Worm (Caenorhabditis elegans) whole organism, L4 larva: ENCODE data around the gene C46C2.2.

Experiments
- F26F4.8 ChIP-seq: fragments of 200-800 bp; sonication (Bioruptor generic); conservative IDR thresholded peaks from 2 replicates; pipeline ENCODE4 v1.3.6; 2022; ENCODE audit warnings: missing genetic modification characterization, missing compliant biosample characterization
- Y105C5A.15 ChIP-seq: fragments of 200-800 bp; sonication (Bioruptor generic); IDR thresholded peaks from 2 replicates; pipeline ENCODE4 v1.3.6; 2022; ENCODE audit warnings: missing genetic modification characterization, missing compliant biosample characterization
- Y75B8A.6 ChIP-seq: fragments of 200-800 bp; sonication (Bioruptor generic); IDR thresholded peaks from 2 replicates; pipeline ENCODE4 v1.3.6; 2022; ENCODE audit warnings: missing genetic modification reagents, missing genetic modification characterization, missing compliant biosample characterization
- aha-1 ChIP-seq: fragments of 150-350 bp; peaks from one replicate; lab custom pipeline; 2014; ENCODE audit warnings: missing biosample characterization, missing genetic modification characterization
- ama-1 ChIP-seq: fragments of 150-350 bp; optimal IDR thresholded peaks from 2 replicates; lab custom pipeline; 2014; ENCODE audit warnings: inconsistent platforms, mixed read lengths
- ceh-32 ChIP-seq: sonication (generic microtip); optimal IDR thresholded peaks from 2 replicates; lab custom pipeline; 2016; ENCODE audit warnings: mild to moderate bottlenecking, missing genetic modification characterization, missing compliant biosample characterization; ENCODE audit not compliant: poor library complexity
- ceh-62 ChIP-seq: sonication (generic microtip); optimal IDR thresholded peaks from 2 replicates; lab custom pipeline; 2017; ENCODE audit warnings: missing biosample characterization, missing genetic modification characterization
- dmd-6 ChIP-seq: fragments of 200-800 bp; sonication (Bioruptor generic); IDR thresholded peaks from 2 replicates; pipeline ENCODE4 v1.3.6; 2022; ENCODE audit warnings: missing genetic modification reagents, missing genetic modification characterization, missing compliant biosample characterization
- dpl-1 ChIP-seq: fragments of 150-350 bp; optimal IDR thresholded peaks from 2 replicates; lab custom pipeline; 2014; ENCODE audit warnings: missing biosample characterization, missing genetic modification reagents, missing genetic modification characterization
- fos-1 ChIP-seq: fragments of 150-350 bp; optimal IDR thresholded peaks from 2 replicates; lab custom pipeline; 2014; ENCODE audit warnings: missing biosample characterization, missing genetic modification characterization
- hif-1 ChIP-seq, 2 experiments: sonication (generic microtip); optimal IDR thresholded peaks; 2 replicates each; lab custom pipeline; 2016 to 2017; ENCODE audit warnings: missing compliant biosample characterization in 2 of 2, missing genetic modification characterization in 2 of 2, missing genetic modification reagents in 2 of 2, missing genotype in 2 of 2, mild to moderate bottlenecking in 1 of 2
- jun-1 ChIP-seq: fragments of 150-350 bp; optimal IDR thresholded peaks from 2 replicates; lab custom pipeline; 2014; ENCODE audit warnings: missing biosample characterization, missing genetic modification reagents, missing genetic modification characterization
- lim-7 ChIP-seq: fragments of 200-800 bp; sonication (Bioruptor generic); IDR thresholded peaks from 2 replicates; pipeline ENCODE4 v1.3.6; 2022; ENCODE audit warnings: missing genetic modification characterization, missing compliant biosample characterization
- lin-1 ChIP-seq: fragments of 200-800 bp; sonication (Bioruptor generic); IDR thresholded peaks from 2 replicates; pipeline ENCODE4 v1.3.6; 2022; ENCODE audit warnings: missing genetic modification reagents, missing genetic modification characterization, missing compliant biosample characterization
- lir-3 ChIP-seq: sonication (generic microtip); optimal IDR thresholded peaks from 2 replicates; lab custom pipeline; 2016; ENCODE audit warnings: mild to moderate bottlenecking, missing genetic modification characterization, missing compliant biosample characterization
- mdl-1 ChIP-seq, 2 experiments: fragments of 150-350 bp in 1 of 2; sonication (generic microtip) in 1 of 2; optimal IDR thresholded peaks; 2 replicates each; lab custom pipeline; 2014 to 2017; ENCODE audit warnings: missing biosample characterization in 2 of 2, missing genetic modification characterization in 2 of 2
- mes-2 ChIP-seq: sonication (generic microtip); optimal IDR thresholded peaks from 2 replicates; lab custom pipeline; 2016; ENCODE audit warnings: missing genotype, mild to moderate bottlenecking, missing genetic modification characterization, missing compliant biosample characterization; ENCODE audit not compliant: poor library complexity, severe bottlenecking
- nhr-111 ChIP-seq: fragments of 200-800 bp; sonication (Bioruptor generic); optimal IDR thresholded peaks from 2 replicates; lab custom pipeline; 2018; ENCODE audit warnings: mild to moderate bottlenecking, missing genetic modification characterization, missing compliant biosample characterization
- nhr-237 ChIP-seq: sonication (generic microtip); optimal IDR thresholded peaks from 2 replicates; lab custom pipeline; 2017; ENCODE audit warnings: missing biosample characterization, missing genetic modification characterization
- nhr-28 ChIP-seq: fragments of 150-350 bp; optimal IDR thresholded peaks from 2 replicates; lab custom pipeline; 2014; ENCODE audit warnings: missing biosample characterization, missing genetic modification characterization
- nhr-48 ChIP-seq: sonication (generic microtip); optimal IDR thresholded peaks from 2 replicates; lab custom pipeline; 2016; ENCODE audit warnings: mild to moderate bottlenecking, missing genetic modification characterization, missing compliant biosample characterization
- nhr-76 ChIP-seq: fragments of 150-350 bp; optimal IDR thresholded peaks from 2 replicates; lab custom pipeline; 2014; ENCODE audit warnings: missing biosample characterization, missing genetic modification characterization
- pha-4 ChIP-seq, 2 experiments: fragments of 150-350 bp in 1 of 2; fragments of 200-800 bp in 1 of 2; sonication (Bioruptor generic) in 1 of 2; IDR thresholded peaks in 1 of 2; optimal IDR thresholded peaks in 1 of 2; 2 replicates each; pipeline versions ENCODE4 v1.3.6 to Lab custom; 2014 to 2022; ENCODE audit warnings: missing genetic modification characterization in 2 of 2, missing genetic modification reagents in 2 of 2, missing biosample characterization in 1 of 2, missing compliant biosample characterization in 1 of 2
- php-3 ChIP-seq: fragments of 200-800 bp; sonication (Bioruptor generic); IDR thresholded peaks from 2 replicates; pipeline ENCODE4 v1.3.6; 2022; ENCODE audit warnings: missing genetic modification reagents, missing genetic modification characterization, missing compliant biosample characterization
- pqm-1 ChIP-seq: sonication (generic microtip); optimal IDR thresholded peaks from 2 replicates; lab custom pipeline; 2017; ENCODE audit warnings: missing biosample characterization, missing genetic modification characterization
- snpc-1.2 ChIP-seq: fragments of 200-800 bp; sonication (Bioruptor generic); IDR thresholded peaks from 2 replicates; pipeline ENCODE4 v1.3.6; 2022; ENCODE audit warnings: missing genetic modification reagents, missing genetic modification characterization, missing compliant biosample characterization
- snpc-4 ChIP-seq: fragments of 150-350 bp; optimal IDR thresholded peaks from 2 replicates; lab custom pipeline; 2014; ENCODE audit warnings: missing biosample characterization, missing genetic modification characterization
- tag-97 ChIP-seq: fragments of 200-800 bp; sonication (Bioruptor generic); IDR thresholded peaks from 2 replicates; pipeline ENCODE4 v1.3.6; 2022; ENCODE audit warnings: missing genetic modification characterization, missing compliant biosample characterization
- tra-1 ChIP-seq: fragments of 200-800 bp; sonication (Bioruptor generic); IDR thresholded peaks from 2 replicates; pipeline ENCODE4 v1.3.6; 2022; ENCODE audit warnings: missing genetic modification reagents, missing genetic modification characterization, missing compliant biosample characterization
- unc-130 ChIP-seq: sonication (generic microtip); optimal IDR thresholded peaks from 2 replicates; lab custom pipeline; 2016; ENCODE audit warnings: missing genetic modification reagents, missing genetic modification characterization, missing compliant biosample characterization
- vab-7 ChIP-seq: fragments of 200-800 bp; sonication (Bioruptor generic); IDR thresholded peaks from 2 replicates; pipeline ENCODE4 v1.3.6; 2022; ENCODE audit warnings: missing genetic modification reagents, missing genetic modification characterization, missing compliant biosample characterization
- zag-1 ChIP-seq: fragments of 150-350 bp; optimal IDR thresholded peaks from 2 replicates; lab custom pipeline; 2014; ENCODE audit warnings: missing biosample characterization, missing genetic modification characterization
- zfp-3 ChIP-seq: fragments of 200-800 bp; sonication (Bioruptor generic); conservative IDR thresholded peaks from 2 replicates; pipeline ENCODE4 v1.3.6; 2022; ENCODE audit warnings: missing genetic modification reagents, missing genetic modification characterization, missing compliant biosample characterization
- zip-2 ChIP-seq: fragments of 150-350 bp; optimal IDR thresholded peaks from 2 replicates; lab custom pipeline; 2014; ENCODE audit warnings: missing biosample characterization, missing genetic modification characterization

C46C2.2 gene

DNA sequence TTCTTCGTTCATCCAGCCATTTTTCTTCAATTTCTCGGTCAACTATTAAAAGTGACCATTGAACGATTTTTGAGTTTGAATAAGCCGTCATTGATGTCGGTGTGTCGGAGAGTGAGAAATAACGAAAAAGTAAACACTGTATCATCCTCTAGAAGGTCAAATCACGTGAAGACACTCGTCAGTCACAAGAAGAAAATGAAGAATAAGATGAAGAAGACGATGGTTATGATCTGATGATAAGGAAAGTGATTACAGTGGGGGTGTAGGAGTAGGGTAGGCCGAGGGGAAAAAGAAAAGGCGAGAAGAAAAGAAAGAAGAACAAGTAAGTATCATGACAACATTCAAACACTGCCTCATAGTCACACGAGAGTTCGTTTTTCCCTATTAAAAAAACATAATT lies 19.4 kb upstream of the C46C2.2 start (continued):
- TF ChIP-seq fos-1 (peak; percentile 34), nhr-28 (tag; lab: Kevin White, UChicago) (peak; percentile 90), pha-4 (GFP tag; IDR thresholded peaks at IDR 0.05; lab: Robert Waterston, UW) (0 out of 2 replicates have a peak, but pooled peaks have one; percentile 16), pha-4 (tag; optimal IDR thresholded peaks at IDR 0.05; lab: Kevin White, UChicago) (peak; percentile 73), unc-130 (GFP tag; lab: Kevin White, UChicago) (no peak), dpl-1 (GFP tag; lab: Kevin White, UChicago) (no peak), F26F4.8 (no peak)

DNA sequence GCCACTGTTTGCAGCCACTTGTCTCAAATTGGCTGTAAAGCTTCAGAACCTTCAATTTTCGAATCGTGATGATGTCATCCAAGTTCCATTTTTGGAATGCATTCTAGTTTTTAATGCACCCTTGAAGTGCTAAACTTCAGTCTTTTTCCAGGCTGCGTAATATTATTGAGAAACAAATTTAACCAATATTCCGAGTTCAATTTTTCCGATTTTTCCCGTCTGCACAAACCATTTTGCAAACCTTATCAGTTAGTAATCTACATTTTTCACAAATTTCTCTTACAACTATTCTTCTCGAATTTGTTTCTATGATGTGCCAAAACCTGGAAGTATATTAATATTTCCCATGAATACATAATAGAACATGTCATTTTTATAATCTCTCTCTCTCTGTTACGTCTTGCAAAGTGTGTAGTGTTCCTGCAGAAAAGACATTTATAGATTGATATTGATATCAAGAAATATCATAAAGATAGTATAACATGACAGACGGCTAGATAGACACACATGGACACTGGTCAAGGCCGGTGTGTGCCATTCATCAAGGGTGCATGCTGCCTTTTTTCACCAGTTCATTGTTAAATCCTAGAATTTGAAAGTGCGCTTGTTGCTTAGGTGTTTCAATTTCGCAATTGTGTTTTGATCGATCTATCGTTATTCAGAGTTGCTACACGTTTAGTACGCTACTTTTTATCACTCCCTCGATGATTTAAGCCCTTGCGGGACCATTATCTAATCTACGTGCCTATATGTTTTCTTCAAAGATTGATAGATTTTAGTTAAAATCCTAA lies 18.2 kb upstream of the C46C2.2 start:
- peak; percentile 91 for TF ChIP-seq aha-1 (tag; lab: Kevin White, UChicago)
- TF ChIP-seq nhr-28 (tag; lab: Kevin White, UChicago): peak; percentile 46
- no peak for TF ChIP-seq nhr-111 (GFP tag; lab: Kevin White, UChicago)
- TF ChIP-seq mes-2 (tag; lab: Kevin White, UChicago): no peak
- no peak for TF ChIP-seq nhr-76 (tag; lab: Kevin White, UChicago)
- TF ChIP-seq nhr-48 (tag; lab: Kevin White, UChicago): no peak
- peak; percentile 32; the same call in 1 of the 2 replicates for TF ChIP-seq dmd-6 (GFP tag; lab: Robert Waterston, UW)
- no peak for TF ChIP-seq dpl-1 (GFP tag; lab: Kevin White, UChicago)
- TF ChIP-seq Y75B8A.6 (GFP tag; lab: Robert Waterston, UW): no peak
- TF ChIP-seq mdl-1 (tag; optimal IDR thresholded peaks at IDR 0.05; lab: Kevin White, UChicago): peak in 1 of 2 experiments; percentile 7

DNA sequence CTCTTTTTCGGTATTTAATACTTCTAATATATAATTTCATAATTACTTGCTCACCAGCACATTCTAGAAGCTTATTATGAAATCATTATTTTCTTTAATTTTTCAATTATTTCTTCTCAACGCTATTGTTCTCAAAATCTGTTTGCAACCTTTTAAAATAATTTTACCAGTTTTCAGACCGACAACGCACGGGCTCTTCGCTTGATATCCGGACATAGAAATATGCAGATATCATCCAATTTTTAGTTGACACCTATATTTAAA lies 17.7 kb upstream of the C46C2.2 start, which contains the start of gene wnk-1:
TSS of gene wnk-1 (plus strand) at position 165 of the 264 bp plus-strand sequence.
- TF ChIP-seq tra-1 (no peak), pqm-1 (tag; lab: Kevin White, UChicago) (no peak), lim-7 (GFP tag; lab: Robert Waterston, UW) (no peak), jun-1 (tag; lab: Kevin White, UChicago) (no peak), ceh-32 (tag; lab: Kevin White, UChicago) (no peak), zip-2 (tag; lab: Kevin White, UChicago) (no peak), snpc-1.2 (no peak), dmd-6 (GFP tag; lab: Robert Waterston, UW) (no peak), tag-97 (GFP tag; lab: Robert Waterston, UW) (no peak), php-3 (GFP tag; lab: Robert Waterston, UW) (no peak), lin-1 (no peak), vab-7 (no peak), nhr-76 (tag; lab: Kevin White, UChicago) (no peak), lir-3 (tag; lab: Kevin White, UChicago) (no peak), ama-1 (lab: Kevin White, UChicago) (no peak), F26F4.8 (no peak), ceh-62 (no peak), nhr-237 (tag; lab: Kevin White, UChicago) (no peak), dpl-1 (GFP tag; lab: Kevin White, UChicago) (no peak)
- TF ChIP-seq, all 104 proteins: peak for 0

DNA sequence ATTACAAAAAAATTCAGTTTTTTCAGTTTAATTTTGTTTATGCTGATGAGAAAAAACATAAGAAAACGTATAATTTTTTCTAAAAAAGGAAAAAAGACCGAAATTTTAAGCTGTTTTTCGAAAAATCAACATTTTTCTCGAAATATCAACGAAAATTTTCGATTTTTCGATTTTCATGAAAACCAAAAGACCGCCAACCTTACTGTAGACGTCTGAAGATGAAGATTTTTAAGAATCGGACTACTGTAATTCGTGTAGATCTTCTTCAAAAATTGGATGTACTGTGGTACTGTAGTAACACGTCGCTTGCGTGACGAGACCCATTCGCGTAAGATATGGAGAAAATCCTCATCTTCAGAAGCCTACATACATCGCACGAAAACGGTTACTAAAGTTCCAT lies 6.7 kb upstream of the C46C2.2 start:
- TF ChIP-seq php-3 (GFP tag; lab: Robert Waterston, UW): no peak
- no peak for TF ChIP-seq tag-97 (GFP tag; lab: Robert Waterston, UW)
- no peak for TF ChIP-seq zfp-3 (GFP tag; lab: Robert Waterston, UW)
- no peak for TF ChIP-seq hif-1 (tag; optimal IDR thresholded peaks at IDR 0.05; lab: Kevin White, UChicago)
- peak; percentile 91 for TF ChIP-seq aha-1 (tag; lab: Kevin White, UChicago)
- TF ChIP-seq snpc-4 (tag; lab: Kevin White, UChicago): no peak
- TF ChIP-seq zag-1: no peak
- TF ChIP-seq Y105C5A.15 (GFP tag; lab: Robert Waterston, UW): no peak
